Worm (Caenorhabditis elegans): Measurements from ENCODE around the gene ttr-44.

Gene ttr-44

DNA sequence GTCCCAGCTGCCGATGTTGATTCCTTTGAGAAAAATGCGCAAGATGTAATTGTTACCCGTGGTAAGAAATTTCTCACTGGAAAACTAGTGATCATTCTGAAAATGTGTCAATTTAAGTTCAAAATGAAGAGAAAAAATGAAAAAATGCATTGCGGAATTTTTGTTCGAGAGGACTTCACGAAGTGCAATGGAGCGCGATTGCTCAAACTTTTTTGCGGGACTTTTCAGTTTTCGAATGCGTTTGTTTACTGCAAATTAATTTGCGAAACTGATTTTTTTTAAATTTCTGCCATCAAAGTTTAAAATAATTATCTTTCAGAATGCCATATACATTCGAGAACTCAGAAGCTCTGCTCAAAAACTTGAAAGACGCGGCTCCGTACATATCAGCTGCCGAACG, 38.0 kb upstream of the ttr-44 start, which contains the start of the genes nuaf-1 and bir-2:
Gene nuaf-1, minus strand, starts transcription at position 98 of the 400 bp plus-strand sequence.
Gene bir-2, plus strand, starts transcription at position 318 of the 400 bp plus-strand sequence.
- TF ChIP-seq lin-15B (tag; optimal IDR thresholded peaks at IDR 0.05), result peak; percentile 29
- peak; percentile 53 for TF ChIP-seq mep-1 (tag; optimal IDR thresholded peaks at IDR 0.05)
- TF ChIP-seq dpl-1 (GFP tag; optimal IDR thresholded peaks at IDR 0.05), result peak; percentile 81
- no peak for TF ChIP-seq nhr-111 (GFP tag; optimal IDR thresholded peaks at IDR 0.05)
- TF ChIP-seq snpc-1.2 (GFP tag; IDR thresholded peaks at IDR 0.05), result 0 out of 2 replicates have a peak, but pooled peaks have one; percentile 37
- TF ChIP-seq set-16 (GFP tag; IDR thresholded peaks at IDR 0.05), result no peak
- peak; percentile 52 for TF ChIP-seq dve-1 (tag; optimal IDR thresholded peaks at IDR 0.05; ENCODE audit: insufficient read depth)
- peak; percentile 95 for TF ChIP-seq lin-38 (GFP tag; IDR thresholded peaks at IDR 0.05)
- peak; percentile 39 for TF ChIP-seq hlh-11 (tag; optimal IDR thresholded peaks at IDR 0.05)
- no peak for TF ChIP-seq lim-7 (GFP tag; IDR thresholded peaks at IDR 0.05)
- no peak for TF ChIP-seq daf-16 (GFP tag; optimal IDR thresholded peaks at IDR 0.05)
- peak; percentile 12 for TF ChIP-seq daf-16 (tag; optimal IDR thresholded peaks at IDR 0.05)
- peak; percentile 51 for TF ChIP-seq hlh-30 (tag; optimal IDR thresholded peaks at IDR 0.05; ENCODE audit: insufficient read depth)
- no peak for TF ChIP-seq zip-11 (GFP tag; IDR thresholded peaks at IDR 0.05)
- no peak for TF ChIP-seq zfp-2 (tag; optimal IDR thresholded peaks at IDR 0.05)
- peak; percentile 86 for TF ChIP-seq aha-1 (tag)
- peak in 1 of 2 experiments; percentile 65 for TF ChIP-seq lsy-2 (tag; optimal IDR thresholded peaks at IDR 0.05)
- TF ChIP-seq madf-9 (GFP tag; conservative IDR thresholded peaks at IDR 0.05), result no peak
- TF ChIP-seq nhr-6 (tag; optimal IDR thresholded peaks at IDR 0.05), result peak; percentile 90
- TF ChIP-seq mes-2 (tag; optimal IDR thresholded peaks at IDR 0.05; ENCODE audit: poor library complexity, severe bottlenecking), result peak; percentile 82
- no peak for TF ChIP-seq daf-19 (GFP tag; conservative IDR thresholded peaks at IDR 0.05)
- TF ChIP-seq hif-1 (tag; optimal IDR thresholded peaks at IDR 0.05), result peak in 1 of 2 experiments; percentile 4
- 0 out of 2 replicates have a peak, but pooled peaks have one; percentile 19 for TF ChIP-seq hmg-1.1 (GFP tag; IDR thresholded peaks at IDR 0.05)

- TF ChIP-seq hmg-1.1 (GFP tag; IDR thresholded peaks at IDR 0.05) (no peak), fos-1 (tag; optimal IDR thresholded peaks at IDR 0.05) (no peak), nhr-102 (tag; optimal IDR thresholded peaks at IDR 0.05) (peak; percentile 23), T20F7.1 (GFP tag; optimal IDR thresholded peaks at IDR 0.05) (peak; percentile 40), nhr-42 (GFP tag; IDR thresholded peaks at IDR 0.05) (peak; percentile 23; the same call in 1 of the 2 replicates), hlh-11 (tag; optimal IDR thresholded peaks at IDR 0.05) (peak; percentile 30), ztf-7 (tag; optimal IDR thresholded peaks at IDR 0.05) (no peak), skn-1 (tag; optimal IDR thresholded peaks at IDR 0.05) (no peak), nhr-10 (tag; optimal IDR thresholded peaks at IDR 0.05) (no peak), zfp-2 (tag; optimal IDR thresholded peaks at IDR 0.05) (no peak), spr-3 (GFP tag; optimal IDR thresholded peaks at IDR 0.05) (peak; percentile 7), aha-1 (tag) (peak; percentile 88), ceh-32 (tag; optimal IDR thresholded peaks at IDR 0.05; ENCODE audit: poor library complexity) (no peak), nhr-25 (tag; optimal IDR thresholded peaks at IDR 0.05; ENCODE audit: borderline replicate concordance, insufficient read depth) (no peak), unc-130 (GFP tag; optimal IDR thresholded peaks at IDR 0.05) (no peak), saeg-2 (GFP tag; IDR thresholded peaks at IDR 0.05) (0 out of 2 replicates have a peak, but pooled peaks have one; percentile 64), dve-1 (tag; optimal IDR thresholded peaks at IDR 0.05; ENCODE audit: insufficient read depth) (peak; percentile 36), php-3 (GFP tag; IDR thresholded peaks at IDR 0.05) (0 out of 2 replicates have a peak, but pooled peaks have one; percentile 32), mxl-2 (GFP tag; conservative IDR thresholded peaks at IDR 0.05) (0 out of 2 replicates have a peak, but pooled peaks have one; percentile 21), ceh-28 (tag; optimal IDR thresholded peaks at IDR 0.05) (no peak), ctbp-1 (GFP tag; IDR thresholded peaks at IDR 0.05) (no peak), nhr-11 (tag; optimal IDR thresholded peaks at IDR 0.05) (no peak), mes-2 (tag; optimal IDR thresholded peaks at IDR 0.05; ENCODE audit: poor library complexity, severe bottlenecking) (peak; percentile 45), dmd-6 (GFP tag; IDR thresholded peaks at IDR 0.05) (0 out of 2 replicates have a peak, but pooled peaks have one; percentile 42), ama-1 (optimal IDR thresholded peaks at IDR 0.05) (peak; percentile 65), nhr-48 (tag; optimal IDR thresholded peaks at IDR 0.05) (peak; percentile 31), T26A8.4 (GFP tag; IDR thresholded peaks at IDR 0.05) (peak; percentile 74; the same call in 1 of the 2 replicates), duxl-1 (tag; optimal IDR thresholded peaks at IDR 0.05; ENCODE audit: poor library complexity) (no peak), egl-43 (GFP tag; IDR thresholded peaks at IDR 0.05) (no peak), daf-16 (GFP tag; optimal IDR thresholded peaks at IDR 0.05) (no peak), daf-16 (tag; optimal IDR thresholded peaks at IDR 0.05) (peak; percentile 25), unc-62 (GFP tag; optimal IDR thresholded peaks at IDR 0.05 in 1 of 2) (peak in 1 of 2 experiments; percentile 22), unc-62 (tag; optimal IDR thresholded peaks at IDR 0.05) (no peak)
Observed at ce11 chrV:13566967-13567366, 36.4 kb upstream of the ttr-44 start.

Data from whole organism, L4 larva.